Fruit fly (Drosophila melanogaster) whole organism, embryonic: Measurements from ENCODE around the gene Notum.

Experiments
- Atf6 ChIP-seq: fragments of 200-800 bp; sonication (Bioruptor generic); IDR thresholded peaks from 2 replicates; pipeline ENCODE4 v1.3.6; 2022; ENCODE audit warnings: missing biosample characterization, missing genetic modification characterization
- CG11247 ChIP-seq: fragments of 200-800 bp; sonication (Bioruptor generic); IDR thresholded peaks from 2 replicates; pipeline ENCODE4 v1.3.6; 2022; ENCODE audit warnings: missing biosample characterization, missing genetic modification characterization
- CG11398 ChIP-seq: fragments of 200-800 bp; sonication (Bioruptor generic); optimal IDR thresholded peaks from 2 replicates; lab custom pipeline; 2016; ENCODE audit warnings: missing biosample characterization, missing genetic modification characterization
- CG12769 ChIP-seq: fragments of 200-800 bp; sonication (Bioruptor generic); optimal IDR thresholded peaks from 2 replicates; lab custom pipeline; 2019; ENCODE audit warnings: missing biosample characterization, mild to moderate bottlenecking, missing genetic modification characterization, moderate library complexity
- CG13424 ChIP-seq: fragments of 200-800 bp; sonication (Bioruptor generic); optimal IDR thresholded peaks from 2 replicates; lab custom pipeline; 2019; ENCODE audit warnings: missing biosample characterization, mild to moderate bottlenecking, missing genetic modification characterization, moderate library complexity
- CG13775 ChIP-seq: fragments of 200-800 bp; sonication (Bioruptor generic); optimal IDR thresholded peaks from 3 replicates; lab custom pipeline; 2017; ENCODE audit warnings: missing biosample characterization, mild to moderate bottlenecking, missing genetic modification characterization
- CG15011 ChIP-seq: fragments of 200-800 bp; sonication (Bioruptor generic); optimal IDR thresholded peaks from 3 replicates; lab custom pipeline; 2018; ENCODE audit warnings: missing biosample characterization, mild to moderate bottlenecking, missing genetic modification characterization
- CG16813 ChIP-seq: fragments of 200-800 bp; sonication (Bioruptor generic); IDR thresholded peaks from 3 replicates; pipeline ENCODE4 v1.3.6; 2022; ENCODE audit warnings: missing biosample characterization, missing genetic modification characterization; ENCODE audit not compliant: partially characterized antibody
- CG2712 ChIP-seq: fragments of 200-800 bp; optimal IDR thresholded peaks from 3 replicates; lab custom pipeline; 2019; ENCODE audit warnings: missing biosample characterization, mild to moderate bottlenecking, missing genetic modification characterization, moderate library complexity
- CG4617 ChIP-seq: fragments of 200-800 bp; sonication (Bioruptor generic); optimal IDR thresholded peaks from 3 replicates; lab custom pipeline; 2016; ENCODE audit warnings: missing biosample characterization, missing genetic modification characterization, borderline replicate concordance
- CG6175 ChIP-seq: fragments of 200-800 bp; sonication (Bioruptor generic); IDR thresholded peaks from 3 replicates; pipeline ENCODE4 v1.3.6; 2022; ENCODE audit warnings: missing biosample characterization, missing genetic modification characterization
- CG7786 ChIP-seq: fragments of 200-800 bp; sonication (Bioruptor generic); optimal IDR thresholded peaks from 2 replicates; lab custom pipeline; 2016; ENCODE audit warnings: missing biosample characterization, missing genetic modification characterization
- CG9609 ChIP-seq: fragments of 200-800 bp; sonication (Bioruptor generic); optimal IDR thresholded peaks from 3 replicates; lab custom pipeline; 2016; ENCODE audit warnings: missing biosample characterization, missing genetic modification characterization
- Camta ChIP-seq: fragments of 200-800 bp; sonication (Bioruptor generic); optimal IDR thresholded peaks from 2 replicates; lab custom pipeline; 2016; ENCODE audit warnings: missing biosample characterization, missing genetic modification characterization
- D ChIP-seq, 2 experiments: fragments of 200-800 bp in 1 of 2; fragments of >200 bp in 1 of 2; sonication (Bioruptor generic) in 1 of 2; optimal IDR thresholded peaks; 2 replicates in 1 of 2; 3 replicates in 1 of 2; lab custom pipeline; 2017; ENCODE audit warnings: mild to moderate bottlenecking in 1 of 2, missing biosample characterization in 1 of 2, missing genetic modification characterization in 1 of 2, missing genetic modification reagents in 1 of 2
- D19B ChIP-seq: fragments of 200-800 bp; sonication (Bioruptor generic); optimal IDR thresholded peaks from 2 replicates; lab custom pipeline; 2017; ENCODE audit warnings: missing biosample characterization, mild to moderate bottlenecking, missing genetic modification characterization
- Dad ChIP-seq: fragments of 200-800 bp; sonication (Bioruptor generic); optimal IDR thresholded peaks from 3 replicates; lab custom pipeline; 2016; ENCODE audit warnings: missing biosample characterization, missing genetic modification characterization
- Gsc ChIP-seq: fragments of 200-800 bp; sonication (Bioruptor generic); IDR thresholded peaks from 2 replicates; pipeline ENCODE4 v1.3.6; 2022; ENCODE audit warnings: missing biosample characterization, missing genetic modification characterization
- Hsf ChIP-seq: fragments of 200-800 bp; sonication (Bioruptor generic); optimal IDR thresholded peaks from 3 replicates; lab custom pipeline; 2016; ENCODE audit warnings: missing biosample characterization, missing genetic modification characterization
- MBD-R2 ChIP-seq: fragments of 200-800 bp; sonication (Bioruptor generic); IDR thresholded peaks from 2 replicates; pipeline ENCODE4 v1.3.6; 2022; ENCODE audit warnings: missing biosample characterization, missing genetic modification characterization
- Med ChIP-seq: fragments of 200-800 bp; sonication (Bioruptor generic); peaks from one replicate; lab custom pipeline; 2016; ENCODE audit warnings: missing biosample characterization, missing genetic modification characterization, mild to moderate bottlenecking, inconsistent platforms, moderate library complexity
- NK7.1 ChIP-seq: fragments of 200-800 bp; sonication (Bioruptor generic); optimal IDR thresholded peaks from 3 replicates; lab custom pipeline; 2016; ENCODE audit warnings: missing biosample characterization, missing genetic modification characterization
- NfI ChIP-seq: fragments of 200-800 bp; sonication (Bioruptor generic); optimal IDR thresholded peaks from 3 replicates; lab custom pipeline; 2018; ENCODE audit warnings: missing biosample characterization, mild to moderate bottlenecking, missing genetic modification characterization, moderate library complexity
- Sox100B ChIP-seq: fragments of 200-800 bp; sonication (Bioruptor generic); optimal IDR thresholded peaks from 3 replicates; lab custom pipeline; 2018; ENCODE audit warnings: missing biosample characterization, mild to moderate bottlenecking, missing genetic modification characterization
- Stat92E ChIP-seq, 3 experiments: fragments of >200 bp in 2 of 3; fragments of 200-800 bp in 1 of 3; sonication (Bioruptor generic) in 1 of 3; optimal IDR thresholded peaks; 2 replicates each; lab custom pipeline; 2017 to 2019; ENCODE audit warnings: missing biosample characterization in 3 of 3, missing genetic modification characterization in 3 of 3, mild to moderate bottlenecking in 1 of 3, moderate library complexity in 1 of 3
- ab ChIP-seq: fragments of 200-800 bp; sonication (Bioruptor generic); optimal IDR thresholded peaks from 2 replicates; lab custom pipeline; 2016; ENCODE audit warnings: missing biosample characterization, missing genetic modification characterization
- ap ChIP-seq: fragments of 200-800 bp; sonication (Bioruptor generic); IDR thresholded peaks from 2 replicates; pipeline ENCODE4 v1.3.6; 2022; ENCODE audit warnings: missing biosample characterization, missing genetic modification characterization
- cad ChIP-seq: fragments of >200 bp; optimal IDR thresholded peaks from 2 replicates; lab custom pipeline; 2017; ENCODE audit warnings: missing biosample characterization, missing genetic modification characterization
- cato ChIP-seq: fragments of 200-800 bp; sonication (Bioruptor generic); optimal IDR thresholded peaks from 2 replicates; lab custom pipeline; 2016; ENCODE audit warnings: missing biosample characterization, missing genetic modification characterization, borderline replicate concordance
- disco-r ChIP-seq: fragments of 200-800 bp; sonication (Bioruptor generic); optimal IDR thresholded peaks from 2 replicates; lab custom pipeline; 2016; ENCODE audit warnings: missing biosample characterization, missing genetic modification characterization
- dm ChIP-seq: fragments of 200-800 bp; sonication (Bioruptor generic); optimal IDR thresholded peaks from 3 replicates; lab custom pipeline; 2016; ENCODE audit warnings: missing biosample characterization, missing genetic modification characterization
- dmrt99B ChIP-seq: fragments of 200-800 bp; sonication (Bioruptor generic); optimal IDR thresholded peaks from 2 replicates; lab custom pipeline; 2018; ENCODE audit warnings: missing biosample characterization, mild to moderate bottlenecking, missing genetic modification characterization, moderate library complexity
- fru ChIP-seq: fragments of >200 bp; optimal IDR thresholded peaks from 2 replicates; lab custom pipeline; 2017
- gsb-n ChIP-seq: fragments of 200-800 bp; sonication (Bioruptor generic); optimal IDR thresholded peaks from 3 replicates; lab custom pipeline; 2018; ENCODE audit warnings: missing biosample characterization, mild to moderate bottlenecking, missing genetic modification characterization
- hth ChIP-seq: fragments of >200 bp; optimal IDR thresholded peaks from 2 replicates; lab custom pipeline; 2017; ENCODE audit warnings: inconsistent platforms
- kni ChIP-seq: fragments of 200-800 bp; sonication (Bioruptor generic); optimal IDR thresholded peaks from 3 replicates; lab custom pipeline; 2017; ENCODE audit warnings: mild to moderate bottlenecking, missing biosample characterization, missing genetic modification reagents, missing genetic modification characterization
- knrl ChIP-seq: fragments of 200-800 bp; sonication (Bioruptor generic); IDR thresholded peaks from 3 replicates; pipeline ENCODE4 v1.3.6; 2022; ENCODE audit warnings: missing biosample characterization, missing genetic modification characterization; ENCODE audit not compliant: partially characterized antibody
- lab ChIP-seq: fragments of 200-800 bp; sonication (Bioruptor generic); optimal IDR thresholded peaks from 3 replicates; lab custom pipeline; 2017; ENCODE audit warnings: missing biosample characterization, missing genetic modification characterization, mild to moderate bottlenecking, moderate library complexity, missing genetic modification reagents
- lbe ChIP-seq: fragments of 200-800 bp; sonication (Bioruptor generic); optimal IDR thresholded peaks from 2 replicates; lab custom pipeline; 2016; ENCODE audit warnings: missing biosample characterization, mild to moderate bottlenecking, missing genetic modification characterization
- pb ChIP-seq: fragments of 200-800 bp; sonication (Bioruptor generic); optimal IDR thresholded peaks from 3 replicates; lab custom pipeline; 2016; ENCODE audit warnings: missing biosample characterization, missing genetic modification characterization
- peb ChIP-seq: fragments of 200-800 bp; sonication (Bioruptor generic); IDR thresholded peaks from 2 replicates; pipeline ENCODE4 v1.3.6; 2022; ENCODE audit warnings: missing biosample characterization, missing genetic modification characterization
- pnt ChIP-seq: fragments of 200-800 bp; sonication (Bioruptor generic); optimal IDR thresholded peaks from 3 replicates; lab custom pipeline; 2016; ENCODE audit warnings: missing biosample characterization, missing genetic modification characterization
- ranshi ChIP-seq: fragments of 200-800 bp; sonication (Bioruptor generic); IDR thresholded peaks from 2 replicates; pipeline ENCODE4 v1.3.6; 2022; ENCODE audit warnings: missing biosample characterization, missing genetic modification characterization
- run ChIP-seq: fragments of 200-800 bp; sonication (Bioruptor generic); optimal IDR thresholded peaks from 3 replicates; lab custom pipeline; 2018; ENCODE audit warnings: missing biosample characterization, mild to moderate bottlenecking, missing genetic modification characterization
- tin ChIP-seq: fragments of 200-800 bp; sonication (Bioruptor generic); optimal IDR thresholded peaks from 3 replicates; lab custom pipeline; 2016; ENCODE audit warnings: missing biosample characterization, missing genetic modification characterization
- unpg ChIP-seq: fragments of 200-800 bp; sonication (Bioruptor generic); optimal IDR thresholded peaks from 3 replicates; lab custom pipeline; 2018; ENCODE audit warnings: missing biosample characterization, mild to moderate bottlenecking, missing genetic modification characterization, moderate library complexity
- vfl ChIP-seq: fragments of 200-800 bp; sonication (Bioruptor generic); optimal IDR thresholded peaks from 2 replicates; lab custom pipeline; 2016; ENCODE audit warnings: missing biosample characterization, missing genetic modification characterization
- vnd ChIP-seq: fragments of 200-800 bp; sonication (Bioruptor generic); IDR thresholded peaks from 3 replicates; pipeline ENCODE4 v1.3.6; 2022; ENCODE audit warnings: missing biosample characterization, missing genetic modification characterization; ENCODE audit not compliant: partially characterized antibody
- zen2 ChIP-seq: fragments of 200-800 bp; sonication (Bioruptor generic); IDR thresholded peaks from 3 replicates; pipeline ENCODE4 v1.3.6; 2022; ENCODE audit warnings: missing biosample characterization, missing genetic modification characterization; ENCODE audit not compliant: partially characterized antibody
- zf30C ChIP-seq: fragments of 200-800 bp; sonication (Bioruptor generic); optimal IDR thresholded peaks from 3 replicates; lab custom pipeline; 2018; ENCODE audit warnings: missing biosample characterization, mild to moderate bottlenecking, missing genetic modification characterization

The Notum gene

dm6 chr3L:16037048-16037477 lies 13.8 kb downstream of the Notum start (continued):
- TF ChIP-seq dmrt99B (tag; lab: Kevin White, UChicago) (peak; percentile 74), Gsc (GFP tag; lab: Robert Waterston, UW) (no peak), CG7786 (peak; percentile 61), CG16813 (GFP tag; lab: Robert Waterston, UW) (peak; percentile 60), CG9609 (GFP tag; lab: Kevin White, UChicago) (peak; percentile 60), cato (peak; percentile 36), zen2 (no peak), vfl (GFP tag; lab: Kevin White, UChicago) (peak; percentile 58), lab (GFP tag; lab: Kevin White, UChicago) (peak; percentile 86), CG15011 (GFP tag; lab: Kevin White, UChicago) (no peak), ap (peak; percentile 64), pb (GFP tag; lab: Kevin White, UChicago) (peak; percentile 52), ranshi (GFP tag; lab: Robert Waterston, UW) (peak; percentile 78; the same call in 1 of the 2 replicates), hth (lab: Kevin White, UChicago) (no peak), Sox100B (GFP tag; lab: Kevin White, UChicago) (peak; percentile 36), lbe (GFP tag; lab: Kevin White, UChicago) (peak; percentile 18), peb (peak; percentile 51; the same call in 1 of the 2 replicates), dm (GFP tag; lab: Kevin White, UChicago) (peak; percentile 36), Dad (GFP tag; lab: Kevin White, UChicago) (peak; percentile 73), cad (GFP tag; lab: Kevin White, UChicago) (no peak), tin (GFP tag; lab: Kevin White, UChicago) (peak; percentile 81), CG6175 (GFP tag; lab: Robert Waterston, UW) (0 out of 3 replicates have a peak, but pooled peaks have one; percentile 37), CG11247 (GFP tag; lab: Robert Waterston, UW) (peak; percentile 70), zf30C (GFP tag; lab: Kevin White, UChicago) (peak; percentile 99), NfI (GFP tag; lab: Kevin White, UChicago) (peak; percentile 63), disco-r (GFP tag; lab: Kevin White, UChicago) (no peak), MBD-R2 (peak; percentile 75; the same call in 1 of the 2 replicates), CG13775 (GFP tag; lab: Kevin White, UChicago) (peak; percentile 62), Atf6 (GFP tag; lab: Robert Waterston, UW) (peak; percentile 87), kni (GFP tag; lab: Kevin White, UChicago) (no peak), run (tag; lab: Kevin White, UChicago) (peak; percentile 67), vnd (peak; percentile 42; the same call in 1 of the 3 replicates), NK7.1 (peak; percentile 43), CG12769 (peak; percentile 88), pnt (GFP tag; lab: Kevin White, UChicago) (peak; percentile 54), D19B (peak; percentile 45), Hsf (GFP tag; lab: Kevin White, UChicago) (peak; percentile 79), CG4617 (GFP tag; lab: Kevin White, UChicago) (no peak), CG13424 (tag; lab: Kevin White, UChicago) (peak; percentile 74), ab (GFP tag; lab: Kevin White, UChicago) (no peak), Camta (GFP tag; lab: Kevin White, UChicago) (peak; percentile 59), CG11398 (GFP tag; lab: Kevin White, UChicago) (peak; percentile 38), knrl (GFP tag; lab: Robert Waterston, UW) (peak; percentile 68), CG2712 (tag; lab: Kevin White, UChicago) (peak; percentile 82), fru (lab: Kevin White, UChicago) (no peak), Stat92E (GFP tag; optimal IDR thresholded peaks at IDR 0.05; lab: Kevin White, UChicago) (peak in 1 of 3 experiments; percentile 17), gsb-n (peak; percentile 56), unpg (GFP tag; lab: Kevin White, UChicago) (peak; percentile 77), D (optimal IDR thresholded peaks at IDR 0.05; lab: Kevin White, UChicago) (no peak), D (GFP tag; optimal IDR thresholded peaks at IDR 0.05; lab: Kevin White, UChicago) (peak; percentile 44), Med (GFP tag; lab: Kevin White, UChicago) (peak; percentile 97)
